Worm (Caenorhabditis elegans): Measurements from ENCODE around the gene ham-3.

DNA sequence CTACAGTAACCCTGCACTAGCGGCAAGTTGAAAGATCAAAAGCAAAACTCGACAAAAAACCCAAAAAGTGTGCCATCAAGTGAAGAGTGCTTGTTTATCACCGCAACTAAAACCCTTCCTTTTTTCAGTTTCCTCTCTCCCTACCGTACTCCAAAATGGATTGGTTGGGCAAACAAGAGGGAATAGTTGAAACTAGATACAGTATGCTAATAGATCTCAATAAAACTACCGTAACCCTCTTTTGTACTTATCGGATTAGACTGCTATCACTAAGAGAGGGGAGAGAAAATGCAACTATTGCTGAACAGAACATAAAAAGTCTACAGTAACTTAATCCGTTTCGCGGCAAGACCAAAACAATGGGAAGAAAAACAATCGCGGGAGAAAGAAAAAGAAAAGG is 25.2 kb upstream of the ham-3 start:
- TF ChIP-seq dao-5 (tag; optimal IDR thresholded peaks at IDR 0.05) (no peak), W03F9.2 (tag; optimal IDR thresholded peaks at IDR 0.05) (no peak)
